Fruit fly (Drosophila melanogaster): ENCODE measurements around the gene Cyp12e1.

Gene Cyp12e1

DNA sequence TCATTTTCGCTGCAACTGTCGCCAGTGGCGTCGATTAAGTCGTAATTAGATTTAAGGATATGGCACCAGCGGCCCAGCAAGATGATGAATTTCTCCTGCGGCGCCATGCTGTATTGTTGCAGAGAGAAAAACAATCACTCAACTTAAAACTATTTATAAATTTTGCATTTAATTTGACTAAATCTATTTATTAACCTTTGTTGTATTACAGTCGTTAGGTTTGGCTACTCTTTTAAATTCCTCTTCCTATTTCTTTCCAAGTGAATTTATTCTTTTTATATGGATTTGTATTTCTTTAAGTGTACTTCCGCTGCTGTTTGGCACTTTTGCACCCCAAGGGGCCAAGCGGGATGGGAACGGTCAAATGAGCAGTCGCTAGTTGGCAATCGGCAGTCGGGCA, 14.4 kb downstream of the Cyp12e1 start (continued):
- no peak for TF ChIP-seq Max (GFP tag; optimal IDR thresholded peaks at IDR 0.05)
- peak; percentile 4 for TF ChIP-seq ewg (GFP tag; optimal IDR thresholded peaks at IDR 0.05)
- no peak for TF ChIP-seq pfk (GFP tag; optimal IDR thresholded peaks at IDR 0.05)
- no peak for TF ChIP-seq C15 (GFP tag; IDR thresholded peaks at IDR 0.05)
- TF ChIP-seq twi (tag; optimal IDR thresholded peaks at IDR 0.05): peak; percentile 36
- peak; percentile 39; the same call in 1 of the 3 replicates for TF ChIP-seq zfh1 (GFP tag; IDR thresholded peaks at IDR 0.05)
- no peak for TF ChIP-seq CG32532 (GFP tag; IDR thresholded peaks at IDR 0.05)
- no peak for TF ChIP-seq grn (GFP tag; optimal IDR thresholded peaks at IDR 0.05)
- TF ChIP-seq CG15011 (GFP tag; optimal IDR thresholded peaks at IDR 0.05): no peak
- TF ChIP-seq CG17568 (GFP tag; optimal IDR thresholded peaks at IDR 0.05): no peak
- no peak for TF ChIP-seq Doc2 (GFP tag; IDR thresholded peaks at IDR 0.05)
- TF ChIP-seq Bdp1 (GFP tag; optimal IDR thresholded peaks at IDR 0.05): no peak
- TF ChIP-seq btn (GFP tag; optimal IDR thresholded peaks at IDR 0.05): no peak
- TF ChIP-seq E2f2 (GFP tag; IDR thresholded peaks at IDR 0.05): no peak
- peak; percentile 51 for TF ChIP-seq CG33557 (GFP tag; optimal IDR thresholded peaks at IDR 0.05)
- no peak for TF ChIP-seq sd (tag; optimal IDR thresholded peaks at IDR 0.05)
- no peak for TF ChIP-seq ap (GFP tag; IDR thresholded peaks at IDR 0.05)
- TF ChIP-seq CG5953 (GFP tag; IDR thresholded peaks at IDR 0.05): no peak
- TF ChIP-seq NfI (GFP tag; optimal IDR thresholded peaks at IDR 0.05): no peak
- peak; percentile 52 for TF ChIP-seq grau (tag; optimal IDR thresholded peaks at IDR 0.05)
- TF ChIP-seq CG1647 (GFP tag; optimal IDR thresholded peaks at IDR 0.05): no peak
- no peak for TF ChIP-seq CG4854 (GFP tag; optimal IDR thresholded peaks at IDR 0.05)
- TF ChIP-seq Poxn (GFP tag; IDR thresholded peaks at IDR 0.05): no peak
- TF ChIP-seq slou (GFP tag; optimal IDR thresholded peaks at IDR 0.05): no peak
- peak; percentile 6 for TF ChIP-seq CG2202 (tag; optimal IDR thresholded peaks at IDR 0.05)
- TF ChIP-seq sens-2 (GFP tag; IDR thresholded peaks at IDR 0.05): no peak
- TF ChIP-seq CG1233 (GFP tag; optimal IDR thresholded peaks at IDR 0.05): no peak
- no peak for TF ChIP-seq Hsf (GFP tag; optimal IDR thresholded peaks at IDR 0.05)
- no peak for TF ChIP-seq pzg (GFP tag; optimal IDR thresholded peaks at IDR 0.05)
- TF ChIP-seq fu2 (GFP tag; optimal IDR thresholded peaks at IDR 0.05): no peak
- TF ChIP-seq psq (GFP tag; optimal IDR thresholded peaks at IDR 0.05): no peak
- no peak for TF ChIP-seq Drgx (GFP tag; IDR thresholded peaks at IDR 0.05)
- no peak for TF ChIP-seq Dip3 (GFP tag; optimal IDR thresholded peaks at IDR 0.05)
- no peak for TF ChIP-seq seq (GFP tag; IDR thresholded peaks at IDR 0.05)
- TF ChIP-seq CG9876 (GFP tag; optimal IDR thresholded peaks at IDR 0.05): no peak
- TF ChIP-seq Gug (GFP tag; IDR thresholded peaks at IDR 0.05): no peak
- TF ChIP-seq dati (GFP tag; IDR thresholded peaks at IDR 0.05): no peak
- no peak for TF ChIP-seq CG15696 (tag; optimal IDR thresholded peaks at IDR 0.05)
- TF ChIP-seq mirr (GFP tag; optimal IDR thresholded peaks at IDR 0.05): no peak
- peak; percentile 12 for TF ChIP-seq Meics (GFP tag; optimal IDR thresholded peaks at IDR 0.05)
- TF ChIP-seq dimm (GFP tag; IDR thresholded peaks at IDR 0.05): no peak
- peak; percentile 68 for TF ChIP-seq CG14710 (tag; optimal IDR thresholded peaks at IDR 0.05)
- TF ChIP-seq CG7839 (tag; optimal IDR thresholded peaks at IDR 0.05): peak; percentile 53
- no peak for TF ChIP-seq Med (GFP tag)
- no peak for TF ChIP-seq CG11560 (tag; IDR thresholded peaks at IDR 0.05)
- no peak for TF ChIP-seq Pdp1 (GFP tag; optimal IDR thresholded peaks at IDR 0.05)
- TF ChIP-seq rib (GFP tag; IDR thresholded peaks at IDR 0.05): no peak
- no peak for TF ChIP-seq Dref (GFP tag; IDR thresholded peaks at IDR 0.05)
- no peak for TF ChIP-seq CG16863 (GFP tag; optimal IDR thresholded peaks at IDR 0.05)
- TF ChIP-seq Six4 (GFP tag; optimal IDR thresholded peaks at IDR 0.05): peak; percentile 21
- TF ChIP-seq bab2 (GFP tag; optimal IDR thresholded peaks at IDR 0.05): no peak
- no peak for TF ChIP-seq CG12071 (GFP tag; optimal IDR thresholded peaks at IDR 0.05)
- no peak for TF ChIP-seq unc-4 (GFP tag; IDR thresholded peaks at IDR 0.05; ENCODE audit: partially characterized antibody)

All from whole organism, embryonic.